Worm (Caenorhabditis elegans) whole organism, L4/young adult: ENCODE results near the gene txbp-3.

ENCODE experiments used
- W03F9.2 ChIP-seq: fragments of 150-350 bp; optimal IDR thresholded peaks from 2 replicates; lab custom pipeline; 2014; ENCODE audit warnings: missing biosample characterization, missing genetic modification characterization
- dao-5 ChIP-seq: sonication (generic microtip); optimal IDR thresholded peaks from 2 replicates; lab custom pipeline; 2016; ENCODE audit warnings: missing genotype, missing genetic modification characterization, moderate library complexity, missing compliant biosample characterization
- him-1 ChIP-seq: sonication (generic microtip); optimal IDR thresholded peaks from 2 replicates; lab custom pipeline; 2016; ENCODE audit warnings: missing genotype, missing genetic modification reagents, missing genetic modification characterization, missing compliant biosample characterization

DNA sequence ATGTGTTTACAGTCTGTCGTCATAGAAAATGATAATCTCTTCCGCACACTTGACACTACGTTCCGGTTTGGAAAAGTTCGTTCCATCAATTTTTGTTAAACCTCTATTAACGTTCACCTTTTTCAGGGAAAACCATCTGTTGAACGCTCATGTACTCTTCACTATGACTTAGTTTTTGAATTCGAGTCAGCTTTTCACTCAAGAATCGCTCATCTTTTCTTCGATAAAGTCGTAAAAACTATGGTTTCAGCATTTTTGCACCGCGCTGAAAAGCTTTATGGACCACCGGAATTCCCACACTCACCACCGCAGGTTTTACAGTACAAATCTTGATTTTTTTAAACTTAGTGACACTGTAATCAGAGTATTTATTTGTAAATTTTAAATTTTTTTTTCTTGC lies 23.6 kb downstream of the txbp-3 start:
- TF ChIP-seq dao-5 (tag; lab: Kevin White, UChicago) (no peak), W03F9.2 (tag; lab: Kevin White, UChicago) (no peak), him-1 (tag; lab: Kevin White, UChicago) (no peak)
